Worm (Caenorhabditis elegans): Measurements from ENCODE around the gene sru-39.

sru-39 gene

DNA sequence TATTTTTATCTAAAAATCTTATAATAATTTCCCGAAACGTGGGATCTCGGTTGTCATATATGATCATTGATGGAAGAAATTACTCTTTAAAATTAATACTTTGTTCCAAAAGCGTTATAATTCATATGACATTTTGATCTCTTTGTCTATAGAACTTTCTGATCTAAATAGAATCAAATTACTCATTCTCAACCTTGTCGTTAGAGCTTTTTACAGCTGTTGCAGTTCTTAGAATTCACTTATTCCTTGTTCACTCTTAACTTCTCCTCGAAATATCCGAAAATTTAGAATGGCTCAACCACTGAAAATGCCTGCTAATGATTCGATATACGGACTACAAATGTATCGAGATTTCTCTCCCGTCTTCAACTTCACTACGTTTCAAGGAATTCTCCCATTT lies 7.9 kb downstream of the sru-39 start, which contains the start of gene sru-29:
Gene sru-29 (plus strand): TSS at position 301 of the 400 bp plus-strand sequence.
- TF ChIP-seq ceh-83 (GFP tag; optimal IDR thresholded peaks at IDR 0.05) (no peak), hlh-1 (tag; optimal IDR thresholded peaks at IDR 0.05) (no peak), flh-1 (GFP tag; optimal IDR thresholded peaks at IDR 0.05) (no peak), pha-4 (tag; optimal IDR thresholded peaks at IDR 0.05) (no peak), unc-39 (tag; optimal IDR thresholded peaks at IDR 0.05) (no peak), ham-2 (GFP tag; optimal IDR thresholded peaks at IDR 0.05) (no peak), cnd-1 (tag; optimal IDR thresholded peaks at IDR 0.05) (no peak), tbx-8 (GFP tag; optimal IDR thresholded peaks at IDR 0.05) (no peak), nhr-28 (tag; optimal IDR thresholded peaks at IDR 0.05) (no peak), mls-2 (tag; optimal IDR thresholded peaks at IDR 0.05) (no peak), nhr-12 (tag; optimal IDR thresholded peaks at IDR 0.05) (no peak), sptf-1 (tag; optimal IDR thresholded peaks at IDR 0.05) (no peak), blmp-1 (tag; optimal IDR thresholded peaks at IDR 0.05) (no peak), nhr-237 (tag; optimal IDR thresholded peaks at IDR 0.05) (no peak)

DNA sequence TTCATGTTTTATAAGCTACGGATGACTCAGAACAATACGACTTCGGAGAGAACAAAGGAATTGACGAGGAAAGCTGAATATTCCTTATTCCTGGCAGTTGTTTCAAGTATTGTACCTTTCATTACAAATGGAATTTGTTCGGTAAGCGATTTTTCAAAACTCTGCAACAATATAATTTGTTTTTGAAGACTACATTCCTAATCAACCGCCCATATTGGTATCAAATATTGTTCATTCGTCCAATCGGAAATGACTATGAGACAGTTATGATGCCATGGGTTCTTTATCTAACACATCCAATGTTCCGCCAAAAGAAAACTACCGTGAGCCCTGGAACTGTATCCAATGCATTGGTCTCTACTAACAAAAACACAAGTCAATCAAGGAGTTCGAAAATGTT lies 8.9 kb downstream of the sru-39 start:
- TF ChIP-seq lsy-2 (tag; optimal IDR thresholded peaks at IDR 0.05) (no peak), ham-2 (GFP tag; optimal IDR thresholded peaks at IDR 0.05) (no peak), nhr-2 (tag; optimal IDR thresholded peaks at IDR 0.05) (no peak), tbx-8 (GFP tag; optimal IDR thresholded peaks at IDR 0.05) (no peak), unc-62 (GFP tag; optimal IDR thresholded peaks at IDR 0.05) (no peak), nhr-28 (tag; optimal IDR thresholded peaks at IDR 0.05) (no peak), zip-8 (tag; optimal IDR thresholded peaks at IDR 0.05) (no peak), drap-1 (GFP tag; optimal IDR thresholded peaks at IDR 0.05) (no peak), unc-39 (tag; optimal IDR thresholded peaks at IDR 0.05) (no peak), mab-5 (tag; optimal IDR thresholded peaks at IDR 0.05) (no peak), ces-1 (GFP tag; optimal IDR thresholded peaks at IDR 0.05) (no peak), ztf-11 (tag; optimal IDR thresholded peaks at IDR 0.05) (no peak), mep-1 (tag; optimal IDR thresholded peaks at IDR 0.05) (no peak), mls-2 (tag; optimal IDR thresholded peaks at IDR 0.05) (no peak), ceh-83 (GFP tag; optimal IDR thresholded peaks at IDR 0.05) (no peak), ceh-43 (GFP tag; optimal IDR thresholded peaks at IDR 0.05) (no peak), ceh-39 (tag; optimal IDR thresholded peaks at IDR 0.05) (no peak), cnd-1 (tag; optimal IDR thresholded peaks at IDR 0.05) (no peak), nhr-76 (tag; optimal IDR thresholded peaks at IDR 0.05) (no peak)

DNA sequence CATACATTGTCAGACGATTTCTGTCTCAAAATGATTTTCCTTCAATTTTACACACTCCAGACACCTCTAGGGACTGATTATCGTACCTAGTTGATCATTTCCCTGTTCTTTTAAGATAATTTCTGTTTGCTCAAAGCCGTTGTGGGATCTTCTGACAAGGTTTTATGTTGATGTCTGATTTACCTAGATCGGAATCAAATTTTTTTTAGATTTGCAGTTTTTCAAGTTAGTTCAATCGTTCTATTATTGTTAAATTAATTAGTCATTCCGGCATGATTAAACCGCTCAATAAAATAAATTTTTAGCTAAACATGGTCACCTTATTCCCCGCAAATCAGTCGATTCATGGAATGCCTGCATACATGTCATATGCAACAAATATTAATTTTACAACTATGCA lies 10.3 kb downstream of the sru-39 start, which contains the start of gene sru-30:
Gene sru-30 (plus strand): TSS at position 301 of the 400 bp plus-strand sequence.
- no peak for TF ChIP-seq mep-1 (tag; optimal IDR thresholded peaks at IDR 0.05)

DNA sequence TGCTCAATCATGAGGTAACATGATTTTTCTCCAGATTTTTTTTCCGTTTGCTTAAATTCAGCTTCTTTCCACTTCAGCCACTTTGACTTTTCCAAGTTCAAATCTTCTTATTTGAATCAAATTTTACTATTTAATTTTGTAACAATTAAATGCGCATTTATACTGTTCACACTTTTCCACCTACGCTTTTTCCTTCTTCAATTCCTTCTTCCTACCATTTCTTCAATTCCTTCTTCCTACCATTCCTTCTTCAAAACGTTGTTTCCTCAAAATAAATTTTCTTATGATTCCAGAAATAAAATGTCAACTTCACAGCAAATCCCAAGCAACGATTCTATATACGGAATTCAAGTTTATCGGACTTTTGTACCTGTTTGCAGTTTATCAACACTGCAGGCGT lies 13.1 kb downstream of the sru-39 start, which contains the start of gene sru-31:
Gene sru-31 (plus strand): TSS at position 301 of the 400 bp plus-strand sequence.
- TF ChIP-seq drap-1 (GFP tag; optimal IDR thresholded peaks at IDR 0.05) (no peak), ceh-43 (GFP tag; optimal IDR thresholded peaks at IDR 0.05) (no peak), cnd-1 (tag; optimal IDR thresholded peaks at IDR 0.05) (no peak), blmp-1 (tag; optimal IDR thresholded peaks at IDR 0.05) (no peak), lsy-2 (tag; optimal IDR thresholded peaks at IDR 0.05) (no peak), nhr-12 (tag; optimal IDR thresholded peaks at IDR 0.05) (no peak)

DNA sequence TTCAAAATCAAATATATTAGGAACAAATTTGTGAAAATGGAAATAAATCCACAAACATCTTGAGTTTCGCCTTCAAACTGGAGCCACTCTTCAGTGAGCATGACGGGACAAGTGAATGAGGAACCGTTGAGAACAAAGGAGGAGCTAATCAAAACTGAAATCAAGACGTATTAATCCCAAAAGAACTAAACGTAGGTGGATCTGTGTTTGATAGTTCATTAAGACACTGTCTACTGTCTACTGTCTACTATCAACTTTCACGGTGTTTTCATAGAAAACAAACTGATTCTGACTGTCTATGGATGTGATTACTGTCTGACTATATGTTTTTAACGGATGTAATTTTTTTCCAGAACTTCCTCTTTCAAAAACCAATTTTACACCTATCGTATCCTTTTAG lies 18.4 kb downstream of the sru-39 start, which contains the start of gene str-193:
Gene str-193 (minus strand): TSS at position 101 of the 400 bp plus-strand sequence.
- TF ChIP-seq elt-1 (tag; optimal IDR thresholded peaks at IDR 0.05; ENCODE audit: borderline replicate concordance, insufficient read depth) (no peak), mab-5 (tag; optimal IDR thresholded peaks at IDR 0.05) (no peak), zip-8 (tag; optimal IDR thresholded peaks at IDR 0.05) (no peak), nhr-28 (tag; optimal IDR thresholded peaks at IDR 0.05) (no peak), cnd-1 (tag; optimal IDR thresholded peaks at IDR 0.05) (no peak), drap-1 (GFP tag; optimal IDR thresholded peaks at IDR 0.05) (no peak), pha-4 (tag; optimal IDR thresholded peaks at IDR 0.05) (no peak), ceh-39 (tag; optimal IDR thresholded peaks at IDR 0.05) (no peak)

DNA sequence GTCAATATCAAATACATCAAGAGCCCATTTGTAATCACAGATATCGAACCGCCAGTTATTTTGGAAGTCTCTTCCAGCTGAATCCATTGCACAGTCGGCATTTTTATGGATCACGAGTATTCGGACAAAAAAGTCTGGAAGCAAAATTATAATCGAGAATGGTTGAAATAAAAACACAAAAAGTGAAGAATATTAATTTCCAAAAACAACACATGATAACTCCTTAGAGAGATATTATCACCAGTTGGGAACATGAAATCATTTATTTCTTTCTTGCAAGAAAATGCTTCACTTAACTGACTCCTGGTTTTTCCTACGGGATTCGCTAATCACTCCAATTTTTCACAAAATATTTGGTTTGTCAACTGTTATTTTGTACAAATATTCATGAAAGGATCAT lies 20.9 kb downstream of the sru-39 start, which contains the start of gene str-2:
Gene str-2 (minus strand): TSS at position 101 of the 400 bp plus-strand sequence.
- TF ChIP-seq flh-1 (GFP tag; optimal IDR thresholded peaks at IDR 0.05) (no peak), mep-1 (tag; optimal IDR thresholded peaks at IDR 0.05) (no peak), M03D4.4 (tag; optimal IDR thresholded peaks at IDR 0.05) (no peak), lin-13 (tag; optimal IDR thresholded peaks at IDR 0.05) (no peak), nhr-28 (tag; optimal IDR thresholded peaks at IDR 0.05) (no peak), nhr-76 (tag; optimal IDR thresholded peaks at IDR 0.05) (no peak), ceh-83 (GFP tag; optimal IDR thresholded peaks at IDR 0.05) (no peak), unc-62 (GFP tag; optimal IDR thresholded peaks at IDR 0.05) (no peak), lsy-2 (tag; optimal IDR thresholded peaks at IDR 0.05) (no peak), ceh-43 (GFP tag; optimal IDR thresholded peaks at IDR 0.05) (no peak), unc-120 (tag; optimal IDR thresholded peaks at IDR 0.05; ENCODE audit: poor library complexity, severe bottlenecking) (no peak)
